Worm (Caenorhabditis elegans): ENCODE data around the gene ssp-32.

ce11 chrIV:9866865-9867264 lies 28.3 kb upstream of the ssp-32 start:
- no peak for TF ChIP-seq ztf-11 (tag; optimal IDR thresholded peaks at IDR 0.05)
- no peak for TF ChIP-seq nhr-237 (tag; optimal IDR thresholded peaks at IDR 0.05)
- no peak for TF ChIP-seq unc-62 (GFP tag; optimal IDR thresholded peaks at IDR 0.05)
- no peak for TF ChIP-seq fos-1 (tag; optimal IDR thresholded peaks at IDR 0.05)
- no peak for TF ChIP-seq zag-1 (tag; optimal IDR thresholded peaks at IDR 0.05)
- TF ChIP-seq blmp-1 (tag; optimal IDR thresholded peaks at IDR 0.05; ENCODE audit: insufficient read depth) = no peak
- TF ChIP-seq nhr-11 (tag; optimal IDR thresholded peaks at IDR 0.05) = no peak
- no peak for TF ChIP-seq F13H6.1 (tag; optimal IDR thresholded peaks at IDR 0.05)
- no peak for TF ChIP-seq ceh-82 (tag; optimal IDR thresholded peaks at IDR 0.05)
- TF ChIP-seq mdl-1 (tag; optimal IDR thresholded peaks at IDR 0.05) = no peak
- no peak for TF ChIP-seq aly-2 (tag; optimal IDR thresholded peaks at IDR 0.05)
- no peak for TF ChIP-seq egl-27 (tag; optimal IDR thresholded peaks at IDR 0.05)
- TF ChIP-seq ZK546.5 (tag; optimal IDR thresholded peaks at IDR 0.05) = no peak
- TF ChIP-seq nhr-12 (tag; optimal IDR thresholded peaks at IDR 0.05) = no peak
